Fruit fly (Drosophila melanogaster): ENCODE results near the gene Cyp4s3.

DNA sequence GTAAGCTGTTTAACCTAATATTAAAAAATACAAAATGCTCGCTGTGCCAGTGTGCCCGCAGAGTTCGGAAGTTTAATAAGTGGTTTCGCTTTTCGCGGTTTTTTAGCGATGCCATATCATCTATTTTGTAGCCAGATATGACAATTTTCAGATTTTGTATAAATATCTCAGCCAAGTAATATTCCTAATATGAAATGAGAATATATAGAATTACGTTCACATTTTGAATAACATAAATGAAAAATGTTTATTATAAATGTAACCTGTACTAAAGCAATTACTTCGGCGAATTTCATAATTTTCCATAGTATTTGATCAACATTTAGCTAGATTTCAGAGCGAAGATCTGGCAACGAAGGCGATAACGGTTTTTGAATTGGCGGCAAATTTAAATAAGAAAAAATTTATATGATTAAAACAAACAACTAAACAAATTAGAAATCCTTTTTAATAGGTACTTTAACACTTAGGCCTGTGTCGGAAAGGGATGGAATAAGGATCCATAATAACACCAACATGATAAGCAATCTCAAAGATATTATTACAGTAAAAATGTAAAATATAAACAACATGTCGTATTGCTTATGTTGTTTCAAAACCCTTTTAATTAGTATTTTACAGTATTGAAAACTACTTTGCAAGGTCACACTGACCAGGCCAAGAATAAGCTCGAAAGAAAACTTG lies 49.8 kb downstream of the Cyp4s3 start, which contains the start of the genes opm and dob:
- TF ChIP-seq exex (tag; optimal IDR thresholded peaks at IDR 0.05) (peak; percentile 18), CTCF (GFP tag; optimal IDR thresholded peaks at IDR 0.05) (no peak), usp (GFP tag; optimal IDR thresholded peaks at IDR 0.05) (no peak), Hr78 (GFP tag; optimal IDR thresholded peaks at IDR 0.05) (no peak), CG17802 (tag; optimal IDR thresholded peaks at IDR 0.05) (no peak), kay (GFP tag; optimal IDR thresholded peaks at IDR 0.05) (no peak), Hmx (GFP tag; optimal IDR thresholded peaks at IDR 0.05) (no peak), CG9609 (GFP tag; optimal IDR thresholded peaks at IDR 0.05) (no peak), pita (GFP tag; optimal IDR thresholded peaks at IDR 0.05) (no peak), CG14441 (GFP tag; IDR thresholded peaks at IDR 0.05) (no peak), sd (tag; optimal IDR thresholded peaks at IDR 0.05) (no peak), MBD-R2 (GFP tag; IDR thresholded peaks at IDR 0.05) (peak; percentile 40; the same call in 1 of the 2 replicates), CG42726 (GFP tag; IDR thresholded peaks at IDR 0.05; ENCODE audit: partially characterized antibody) (no peak), chn (GFP tag; optimal IDR thresholded peaks at IDR 0.05) (no peak)

Data from whole organism, embryonic.